Worm (Caenorhabditis elegans) whole organism, L4 larva: ENCODE data around the gene C18D4.4.

Source experiments
- F44E2.7 ChIP-seq: fragments of 200-800 bp; sonication (Bioruptor generic); IDR thresholded peaks from 2 replicates; pipeline ENCODE4 v2.1.2; 2022; ENCODE audit warnings: missing genetic modification characterization, missing compliant biosample characterization
- dve-1 ChIP-seq: sonication (generic microtip); optimal IDR thresholded peaks from 2 replicates; lab custom pipeline; 2017; ENCODE audit warnings: antibody characterized with exemption, mild to moderate bottlenecking, missing genetic modification characterization, missing compliant biosample characterization; ENCODE audit not compliant: insufficient read depth
- fos-1 ChIP-seq: fragments of 150-350 bp; optimal IDR thresholded peaks from 2 replicates; lab custom pipeline; 2014; ENCODE audit warnings: missing biosample characterization, missing genetic modification characterization
- jun-1 ChIP-seq: fragments of 150-350 bp; optimal IDR thresholded peaks from 2 replicates; lab custom pipeline; 2014; ENCODE audit warnings: missing biosample characterization, missing genetic modification reagents, missing genetic modification characterization
- lsy-2 ChIP-seq, 2 experiments: fragments of 150-350 bp in 1 of 2; sonication (generic microtip) in 1 of 2; optimal IDR thresholded peaks; 2 replicates each; lab custom pipeline; 2014 to 2017; ENCODE audit warnings: missing biosample characterization in 2 of 2, missing genetic modification characterization in 2 of 2
- mdl-1 ChIP-seq, 2 experiments: fragments of 150-350 bp in 1 of 2; sonication (generic microtip) in 1 of 2; optimal IDR thresholded peaks; 2 replicates each; lab custom pipeline; 2014 to 2017; ENCODE audit warnings: missing biosample characterization in 2 of 2, missing genetic modification characterization in 2 of 2
- mep-1 ChIP-seq: fragments of 150-350 bp; sonication (generic microtip); optimal IDR thresholded peaks from 3 replicates; lab custom pipeline; 2014; ENCODE audit warnings: missing biosample characterization, missing genetic modification characterization
- nhr-11 ChIP-seq: fragments of 150-350 bp; optimal IDR thresholded peaks from 2 replicates; lab custom pipeline; 2014; ENCODE audit warnings: missing biosample characterization, missing genetic modification characterization
- nhr-25 ChIP-seq: sonication (generic microtip); optimal IDR thresholded peaks from 2 replicates; lab custom pipeline; 2017; ENCODE audit warnings: missing genetic modification characterization, mild to moderate bottlenecking, missing compliant biosample characterization, antibody characterized with exemption, moderate library complexity, borderline replicate concordance; ENCODE audit not compliant: insufficient read depth
- unc-62 ChIP-seq, 3 experiments: fragments of 150-350 bp in 1 of 3; sonication (generic microtip); optimal IDR thresholded peaks in 2 of 3; peaks in 1 of 3; 1 replicate in 1 of 3; 2 replicates in 2 of 3; lab custom pipeline; 2014 to 2017; ENCODE audit warnings: missing biosample characterization in 3 of 3, missing genetic modification characterization in 3 of 3, missing genetic modification reagents in 3 of 3, missing genotype in 1 of 3
- zip-2 ChIP-seq: fragments of 150-350 bp; optimal IDR thresholded peaks from 2 replicates; lab custom pipeline; 2014; ENCODE audit warnings: missing biosample characterization, missing genetic modification characterization
- ztf-11 ChIP-seq: fragments of 150-350 bp; optimal IDR thresholded peaks from 2 replicates; lab custom pipeline; 2014; ENCODE audit warnings: missing biosample characterization, missing genetic modification characterization

DNA sequence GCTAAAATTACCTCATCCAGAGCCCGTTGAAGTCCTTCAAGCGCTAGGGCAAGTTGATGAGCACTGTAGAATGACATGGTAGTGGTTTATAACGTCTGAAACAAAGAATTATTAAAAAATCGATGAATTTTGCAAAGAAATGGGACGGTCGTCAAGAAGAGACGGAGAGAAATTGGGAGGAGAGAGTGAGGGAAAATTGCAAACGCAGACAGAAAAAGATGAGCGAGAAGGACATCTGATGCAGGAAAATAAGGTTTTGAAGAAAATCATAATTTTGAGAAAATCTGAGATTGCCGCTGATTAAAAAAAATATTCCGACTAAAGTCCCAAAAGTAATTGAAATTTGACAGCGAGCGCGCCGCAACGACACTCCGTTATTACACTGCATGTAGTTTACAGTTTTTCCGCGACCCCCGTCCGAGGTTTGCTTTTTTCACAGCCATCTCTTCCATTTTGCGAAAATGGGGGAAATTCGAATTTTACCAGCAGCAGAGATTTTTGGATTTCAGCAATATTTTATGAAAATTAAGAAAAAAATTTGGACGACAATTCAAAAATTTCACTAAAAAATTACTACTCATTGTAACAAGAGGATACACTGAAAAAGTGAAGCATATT, 7.1 kb upstream of the C18D4.4 start, which contains the start of gene C18D4.6:
- TF ChIP-seq F44E2.7 (GFP tag; lab: Robert Waterston, UW) (no peak), fos-1 (no peak), unc-62 (GFP tag; optimal IDR thresholded peaks at IDR 0.05 in 1 of 2; lab: Kevin White, UChicago) (no peak), unc-62 (tag; optimal IDR thresholded peaks at IDR 0.05; lab: Kevin White, UChicago) (no peak), zip-2 (tag; lab: Kevin White, UChicago) (no peak), lsy-2 (tag; optimal IDR thresholded peaks at IDR 0.05; lab: Kevin White, UChicago) (no peak), nhr-11 (tag; lab: Kevin White, UChicago) (no peak), jun-1 (tag; lab: Kevin White, UChicago) (no peak), nhr-25 (tag; lab: Kevin White, UChicago) (no peak), dve-1 (tag; lab: Kevin White, UChicago) (no peak), mep-1 (tag; lab: Kevin White, UChicago) (no peak), ztf-11 (no peak), mdl-1 (tag; optimal IDR thresholded peaks at IDR 0.05; lab: Kevin White, UChicago) (no peak)
